Fruit fly (Drosophila melanogaster) whole organism, embryonic: Measurements from ENCODE around the gene CoRest.
A peak's percentile ranks its signal among the peaks of the same experiment; 100 is the strongest.

Experiments
- Bdp1 ChIP-seq: fragments of 200-800 bp; sonication (Bioruptor generic); optimal IDR thresholded peaks from 3 replicates; lab custom pipeline; 2016; ENCODE audit warnings: missing biosample characterization, missing genetic modification characterization
- Bgb ChIP-seq: fragments of 200-800 bp; sonication (Bioruptor generic); IDR thresholded peaks from 2 replicates; pipeline ENCODE4 v1.3.6; 2022; ENCODE audit warnings: missing biosample characterization, missing genetic modification characterization; ENCODE audit not compliant: partially characterized antibody
- CG10274 ChIP-seq: fragments of 200-800 bp; sonication (Bioruptor generic); optimal IDR thresholded peaks from 3 replicates; lab custom pipeline; 2017; ENCODE audit warnings: missing biosample characterization, mild to moderate bottlenecking, missing genetic modification characterization
- CG10321 ChIP-seq: fragments of 200-800 bp; sonication (Bioruptor generic); IDR thresholded peaks from 2 replicates; pipeline ENCODE4 v1.3.6; 2022; ENCODE audit warnings: missing biosample characterization, missing genetic modification characterization
- CG11695 ChIP-seq: fragments of 200-800 bp; sonication (Bioruptor generic); IDR thresholded peaks from 3 replicates; pipeline ENCODE4 v1.3.6; 2022; ENCODE audit warnings: missing biosample characterization, missing genetic modification characterization
- CG12219 ChIP-seq: fragments of 200-800 bp; sonication (Bioruptor generic); optimal IDR thresholded peaks from 3 replicates; lab custom pipeline; 2018; ENCODE audit warnings: missing biosample characterization, mild to moderate bottlenecking, missing genetic modification characterization
- CG13296 ChIP-seq: fragments of 200-800 bp; sonication (Bioruptor generic); optimal IDR thresholded peaks from 3 replicates; lab custom pipeline; 2018; ENCODE audit warnings: missing biosample characterization, mild to moderate bottlenecking, missing genetic modification characterization
- CG14441 ChIP-seq: fragments of 200-800 bp; sonication (Bioruptor generic); IDR thresholded peaks from 2 replicates; pipeline ENCODE4 v1.3.6; 2022; ENCODE audit warnings: missing biosample characterization, missing genetic modification characterization
- CG16813 ChIP-seq: fragments of 200-800 bp; sonication (Bioruptor generic); IDR thresholded peaks from 3 replicates; pipeline ENCODE4 v1.3.6; 2022; ENCODE audit warnings: missing biosample characterization, missing genetic modification characterization; ENCODE audit not compliant: partially characterized antibody
- CG16863 ChIP-seq: fragments of 200-800 bp; sonication (Bioruptor generic); optimal IDR thresholded peaks from 3 replicates; lab custom pipeline; 2016; ENCODE audit warnings: missing biosample characterization, missing genetic modification characterization
- CG17361 ChIP-seq: fragments of 200-800 bp; sonication (Bioruptor generic); IDR thresholded peaks from 3 replicates; pipeline ENCODE4 v1.3.6; 2022; ENCODE audit warnings: missing biosample characterization, missing genetic modification characterization
- CG31388 ChIP-seq: fragments of 200-800 bp; sonication (Bioruptor generic); optimal IDR thresholded peaks from 2 replicates; lab custom pipeline; 2016; ENCODE audit warnings: missing biosample characterization, missing genetic modification characterization
- CG32532 ChIP-seq: fragments of 200-800 bp; sonication (Bioruptor generic); IDR thresholded peaks from 2 replicates; pipeline ENCODE4 v1.3.6; 2022; ENCODE audit warnings: missing biosample characterization, missing genetic modification characterization
- CG3726 ChIP-seq: fragments of 200-800 bp; sonication (Bioruptor generic); IDR thresholded peaks from 3 replicates; pipeline ENCODE4, ENCODE4 v1.3.6; 2022; ENCODE audit warnings: missing biosample characterization, missing genetic modification characterization
- CG3995 ChIP-seq: fragments of 200-800 bp; sonication (Bioruptor generic); optimal IDR thresholded peaks from 3 replicates; lab custom pipeline; 2016; ENCODE audit warnings: missing biosample characterization, missing genetic modification characterization
- CG6813 ChIP-seq: fragments of 200-800 bp; sonication (Bioruptor generic); optimal IDR thresholded peaks from 2 replicates; lab custom pipeline; 2017; ENCODE audit warnings: missing biosample characterization, missing genetic modification characterization, mild to moderate bottlenecking, moderate library complexity, missing genetic modification reagents
- CG7839 ChIP-seq: fragments of 200-800 bp; sonication (Bioruptor generic); optimal IDR thresholded peaks from 3 replicates; lab custom pipeline; 2018; ENCODE audit warnings: missing biosample characterization, mild to moderate bottlenecking, missing genetic modification characterization, moderate library complexity
- CG8478 ChIP-seq: fragments of >200 bp; optimal IDR thresholded peaks from 2 replicates; lab custom pipeline; 2018
- D ChIP-seq, 2 experiments: fragments of 200-800 bp in 1 of 2; fragments of >200 bp in 1 of 2; sonication (Bioruptor generic) in 1 of 2; optimal IDR thresholded peaks; 2 replicates in 1 of 2; 3 replicates in 1 of 2; lab custom pipeline; 2017; ENCODE audit warnings: mild to moderate bottlenecking in 1 of 2, missing biosample characterization in 1 of 2, missing genetic modification characterization in 1 of 2, missing genetic modification reagents in 1 of 2
- D19B ChIP-seq: fragments of 200-800 bp; sonication (Bioruptor generic); optimal IDR thresholded peaks from 2 replicates; lab custom pipeline; 2017; ENCODE audit warnings: missing biosample characterization, mild to moderate bottlenecking, missing genetic modification characterization
- Dad ChIP-seq: fragments of 200-800 bp; sonication (Bioruptor generic); optimal IDR thresholded peaks from 3 replicates; lab custom pipeline; 2016; ENCODE audit warnings: missing biosample characterization, missing genetic modification characterization
- Dbx ChIP-seq: fragments of 200-800 bp; sonication (Bioruptor generic); IDR thresholded peaks from 3 replicates; pipeline ENCODE4 v1.3.6; 2022; ENCODE audit warnings: missing biosample characterization, missing genetic modification characterization
- Dfd ChIP-seq, 2 experiments: fragments of >200 bp; optimal IDR thresholded peaks; 2 replicates each; lab custom pipeline; 2017; ENCODE audit warnings: missing biosample characterization in 2 of 2, missing genetic modification characterization in 2 of 2
- Dll ChIP-seq: fragments of 200-800 bp; sonication (Bioruptor generic); IDR thresholded peaks from 4 replicates; pipeline ENCODE4 v1.3.6; 2022; ENCODE audit warnings: missing biosample characterization, missing genetic modification characterization; ENCODE audit not compliant: partially characterized antibody
- Dp ChIP-seq: fragments of 200-800 bp; sonication (Bioruptor generic); optimal IDR thresholded peaks from 2 replicates; lab custom pipeline; 2018; ENCODE audit warnings: missing biosample characterization, mild to moderate bottlenecking, missing genetic modification characterization, moderate library complexity
- HLH4C ChIP-seq: fragments of 200-800 bp; sonication (Bioruptor generic); IDR thresholded peaks from 3 replicates; pipeline ENCODE4 v1.3.6; 2022; ENCODE audit warnings: missing biosample characterization, missing genetic modification characterization; ENCODE audit not compliant: partially characterized antibody
- HLHmδ ChIP-seq: fragments of 200-800 bp; sonication (Bioruptor generic); optimal IDR thresholded peaks from 2 replicates; lab custom pipeline; 2018; ENCODE audit warnings: missing biosample characterization, mild to moderate bottlenecking, missing genetic modification characterization, moderate library complexity
- Kr ChIP-seq: fragments of 200-800 bp; sonication (Bioruptor generic); optimal IDR thresholded peaks from 2 replicates; lab custom pipeline; 2017; ENCODE audit warnings: missing biosample characterization, mild to moderate bottlenecking, missing genetic modification characterization
- Lpt ChIP-seq: fragments of >200 bp; optimal IDR thresholded peaks from 2 replicates; lab custom pipeline; 2018; ENCODE audit warnings: missing biosample characterization, missing genetic modification characterization
- Mes4 ChIP-seq: fragments of 200-800 bp; sonication (Bioruptor generic); optimal IDR thresholded peaks from 2 replicates; lab custom pipeline; 2016; ENCODE audit warnings: missing biosample characterization, missing genetic modification characterization
- Stat92E ChIP-seq, 3 experiments: fragments of >200 bp in 2 of 3; fragments of 200-800 bp in 1 of 3; sonication (Bioruptor generic) in 1 of 3; optimal IDR thresholded peaks; 2 replicates each; lab custom pipeline; 2017 to 2019; ENCODE audit warnings: missing biosample characterization in 3 of 3, missing genetic modification characterization in 3 of 3, mild to moderate bottlenecking in 1 of 3, moderate library complexity in 1 of 3
- aop ChIP-seq: fragments of 200-800 bp; sonication (Bioruptor generic); IDR thresholded peaks from 2 replicates; pipeline ENCODE4 v1.3.6; 2022; ENCODE audit warnings: missing biosample characterization, missing genetic modification characterization
- cwo ChIP-seq: fragments of 200-800 bp; sonication (Bioruptor generic); optimal IDR thresholded peaks from 3 replicates; lab custom pipeline; 2017; ENCODE audit warnings: missing biosample characterization, missing genetic modification characterization, mild to moderate bottlenecking, moderate library complexity, missing genetic modification reagents
- emc ChIP-seq: fragments of 200-800 bp; sonication (Bioruptor generic); optimal IDR thresholded peaks from 2 replicates; lab custom pipeline; 2016; ENCODE audit warnings: missing biosample characterization, missing genetic modification characterization
- exex ChIP-seq: fragments of 200-800 bp; sonication (Bioruptor generic); optimal IDR thresholded peaks from 4 replicates; lab custom pipeline; 2018; ENCODE audit warnings: missing biosample characterization, mild to moderate bottlenecking, missing genetic modification characterization, moderate library complexity
- fd64A ChIP-seq: fragments of 200-800 bp; sonication (Bioruptor generic); optimal IDR thresholded peaks from 3 replicates; lab custom pipeline; 2018; ENCODE audit warnings: missing biosample characterization, mild to moderate bottlenecking, missing genetic modification characterization
- kah ChIP-seq: fragments of 200-800 bp; sonication (Bioruptor generic); optimal IDR thresholded peaks from 2 replicates; lab custom pipeline; 2018; ENCODE audit warnings: missing biosample characterization, mild to moderate bottlenecking, missing genetic modification characterization
- lbe ChIP-seq: fragments of 200-800 bp; sonication (Bioruptor generic); optimal IDR thresholded peaks from 2 replicates; lab custom pipeline; 2016; ENCODE audit warnings: missing biosample characterization, mild to moderate bottlenecking, missing genetic modification characterization
- nau ChIP-seq: fragments of 200-800 bp; sonication (Bioruptor generic); optimal IDR thresholded peaks from 3 replicates; lab custom pipeline; 2017; ENCODE audit warnings: missing biosample characterization, mild to moderate bottlenecking, missing genetic modification characterization, missing genetic modification reagents
- nmo ChIP-seq: fragments of 200-800 bp; sonication (Bioruptor generic); optimal IDR thresholded peaks from 2 replicates; lab custom pipeline; 2018; ENCODE audit warnings: missing biosample characterization, mild to moderate bottlenecking, missing genetic modification characterization, moderate library complexity
- p53 ChIP-seq: fragments of 200-800 bp; sonication (Bioruptor generic); optimal IDR thresholded peaks from 2 replicates; lab custom pipeline; 2016; ENCODE audit warnings: missing biosample characterization, missing genetic modification characterization
- pb ChIP-seq: fragments of 200-800 bp; sonication (Bioruptor generic); optimal IDR thresholded peaks from 3 replicates; lab custom pipeline; 2016; ENCODE audit warnings: missing biosample characterization, missing genetic modification characterization
- pfk ChIP-seq: fragments of 200-800 bp; sonication (Bioruptor generic); optimal IDR thresholded peaks from 2 replicates; lab custom pipeline; 2018; ENCODE audit warnings: missing biosample characterization, mild to moderate bottlenecking, missing genetic modification characterization, moderate library complexity
- pho ChIP-seq: fragments of 200-800 bp; sonication (Bioruptor generic); optimal IDR thresholded peaks from 2 replicates; lab custom pipeline; 2016; ENCODE audit warnings: missing biosample characterization, missing genetic modification characterization
- pzg ChIP-seq: fragments of 200-800 bp; sonication (Bioruptor generic); optimal IDR thresholded peaks from 3 replicates; lab custom pipeline; 2018; ENCODE audit warnings: missing biosample characterization, mild to moderate bottlenecking, missing genetic modification characterization, moderate library complexity
- ranshi ChIP-seq: fragments of 200-800 bp; sonication (Bioruptor generic); IDR thresholded peaks from 2 replicates; pipeline ENCODE4 v1.3.6; 2022; ENCODE audit warnings: missing biosample characterization, missing genetic modification characterization
- sob ChIP-seq: fragments of 200-800 bp; sonication (Bioruptor generic); IDR thresholded peaks from 2 replicates; pipeline ENCODE4 v1.3.6; 2022; ENCODE audit warnings: missing biosample characterization, missing genetic modification characterization
- unpg ChIP-seq: fragments of 200-800 bp; sonication (Bioruptor generic); optimal IDR thresholded peaks from 3 replicates; lab custom pipeline; 2018; ENCODE audit warnings: missing biosample characterization, mild to moderate bottlenecking, missing genetic modification characterization, moderate library complexity
- vvl ChIP-seq: fragments of 200-800 bp; sonication (Bioruptor generic); IDR thresholded peaks from 2 replicates; pipeline ENCODE4 v1.3.6; 2022; ENCODE audit warnings: missing biosample characterization, missing genetic modification characterization

Gene CoRest

DNA sequence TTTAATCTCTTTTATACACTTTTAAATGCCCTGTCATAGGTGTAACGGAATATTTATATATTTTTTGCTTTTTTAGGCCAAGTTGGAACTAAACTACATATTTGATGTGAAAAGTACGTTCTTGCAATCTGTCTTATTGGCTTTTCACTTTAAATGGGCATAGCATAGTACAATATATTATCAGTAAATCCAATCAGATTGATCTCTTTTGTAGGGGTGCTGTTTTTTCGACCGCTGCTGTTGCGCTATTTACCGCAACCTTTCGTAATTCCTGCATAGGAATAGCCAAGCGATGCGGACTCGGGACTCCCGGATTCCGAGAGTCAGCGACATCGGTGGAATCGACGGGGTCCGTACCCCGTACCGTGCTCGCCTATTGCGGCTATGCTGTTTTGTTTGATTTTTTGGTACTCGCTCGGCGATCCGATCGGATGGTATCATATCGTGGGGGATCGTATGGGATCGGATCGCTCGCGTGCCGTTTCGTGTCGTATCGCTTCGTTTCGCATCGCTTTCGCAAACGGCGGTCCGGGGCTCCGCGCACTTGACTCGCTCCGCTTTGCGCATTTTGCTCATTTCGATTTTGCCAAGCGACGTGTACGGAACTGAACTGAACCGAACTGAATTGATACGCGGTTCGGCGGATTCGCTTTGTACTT, 23.8 kb upstream of the CoRest start (continued):
- no peak for TF ChIP-seq Lpt
- no peak for TF ChIP-seq CG7839 (tag; lab: Kevin White, UChicago)
- TF ChIP-seq emc: no peak
- peak; percentile 33 for TF ChIP-seq exex (tag; lab: Kevin White, UChicago)
- no peak for TF ChIP-seq nmo (GFP tag; lab: Kevin White, UChicago)
- peak; percentile 15 for TF ChIP-seq pzg (GFP tag; lab: Kevin White, UChicago)
- no peak for TF ChIP-seq CG16863 (GFP tag; lab: Kevin White, UChicago)
- TF ChIP-seq CG3726: no peak
- 0 out of 2 replicates have a peak, but pooled peaks have one; percentile 5 for TF ChIP-seq CG14441 (GFP tag; lab: Robert Waterston, UW)
- no peak for TF ChIP-seq CG8478 (lab: Kevin White, UChicago)
- no peak for TF ChIP-seq unpg
- peak; percentile 98 for TF ChIP-seq D19B (GFP tag; lab: Kevin White, UChicago)
- TF ChIP-seq CG13296 (GFP tag; lab: Kevin White, UChicago): peak; percentile 19
- no peak for TF ChIP-seq Dll
- peak; percentile 89 for TF ChIP-seq CG32532 (GFP tag; lab: Robert Waterston, UW)
- peak; percentile 88 for TF ChIP-seq cwo (GFP tag; lab: Kevin White, UChicago)
- TF ChIP-seq HLH4C: no peak
- no peak for TF ChIP-seq CG17361
- TF ChIP-seq Mes4 (GFP tag; lab: Kevin White, UChicago): no peak
- no peak for TF ChIP-seq Stat92E (GFP tag; optimal IDR thresholded peaks at IDR 0.05; lab: Kevin White, UChicago)
- TF ChIP-seq CG10274 (GFP tag; lab: Kevin White, UChicago): no peak
- no peak for TF ChIP-seq D (optimal IDR thresholded peaks at IDR 0.05; lab: Kevin White, UChicago)
- TF ChIP-seq D (GFP tag; optimal IDR thresholded peaks at IDR 0.05; lab: Kevin White, UChicago): no peak
- no peak for TF ChIP-seq CG16813 (GFP tag; lab: Robert Waterston, UW)
- TF ChIP-seq CG31388 (GFP tag; lab: Kevin White, UChicago): no peak
- peak; percentile 80 for TF ChIP-seq pfk (GFP tag; lab: Kevin White, UChicago)
- no peak for TF ChIP-seq kah (GFP tag; lab: Kevin White, UChicago)
- no peak for TF ChIP-seq lbe (GFP tag; lab: Kevin White, UChicago)
- TF ChIP-seq aop: no peak
- no peak for TF ChIP-seq fd64A (GFP tag; lab: Kevin White, UChicago)
- TF ChIP-seq ranshi (GFP tag; lab: Robert Waterston, UW): peak; percentile 10; the same call in 1 of the 2 replicates
- no peak for TF ChIP-seq Dad
- no peak for TF ChIP-seq Kr
- TF ChIP-seq CG3995 (GFP tag; lab: Kevin White, UChicago): no peak
- no peak for TF ChIP-seq CG12219 (GFP tag; lab: Kevin White, UChicago)
- no peak for TF ChIP-seq vvl (GFP tag; lab: Robert Waterston, UW)
- TF ChIP-seq CG10321 (GFP tag; lab: Robert Waterston, UW): no peak
- no peak for TF ChIP-seq pb (GFP tag; lab: Kevin White, UChicago)
- no peak for TF ChIP-seq p53 (GFP tag; lab: Kevin White, UChicago)
- no peak for TF ChIP-seq CG6813
- no peak for TF ChIP-seq Dp (GFP tag; lab: Kevin White, UChicago)
- TF ChIP-seq pho: no peak
- no peak for TF ChIP-seq Dfd (GFP tag; optimal IDR thresholded peaks at IDR 0.05; lab: Kevin White, UChicago)
- no peak for TF ChIP-seq CG11695
- no peak for TF ChIP-seq nau
- TF ChIP-seq Dbx (GFP tag; lab: Robert Waterston, UW): peak; percentile 64; the same call in 1 of the 3 replicates
- TF ChIP-seq sob (GFP tag; lab: Robert Waterston, UW): peak; percentile 39; the same call in 1 of the 2 replicates
- TF ChIP-seq Bgb (GFP tag; lab: Robert Waterston, UW): peak; percentile 43; the same call in 1 of the 2 replicates
- TF ChIP-seq HLHmδ (GFP tag; lab: Kevin White, UChicago): no peak
- no peak for TF ChIP-seq Bdp1
